Worm (Caenorhabditis elegans): ENCODE measurements around the gene ost-1.

ce11 chrIV:1105104-1105503 lies 2.1 kb upstream of the ost-1 start:
- TF ChIP-seq nfya-1 (tag; optimal IDR thresholded peaks at IDR 0.05; ENCODE audit: borderline replicate concordance, insufficient read depth) = no peak
- no peak for TF ChIP-seq snpc-4 (GFP tag; optimal IDR thresholded peaks at IDR 0.05)
- no peak for TF ChIP-seq snpc-4 (tag; optimal IDR thresholded peaks at IDR 0.05)
- no peak for TF ChIP-seq gei-17 (GFP tag; optimal IDR thresholded peaks at IDR 0.05)
- no peak for TF ChIP-seq hmg-1.2 (GFP tag; IDR thresholded peaks at IDR 0.05)
- no peak for TF ChIP-seq F52B5.7 (tag; optimal IDR thresholded peaks at IDR 0.05)
- no peak for TF ChIP-seq T26A5.8 (tag; optimal IDR thresholded peaks at IDR 0.05)
- TF ChIP-seq pbrm-1 (GFP tag; IDR thresholded peaks at IDR 0.05) = no peak
- no peak for TF ChIP-seq dpff-1 (tag; optimal IDR thresholded peaks at IDR 0.05)
- TF ChIP-seq zfh-2 (GFP tag; conservative IDR thresholded peaks at IDR 0.05) = no peak
- no peak for TF ChIP-seq akir-1 (GFP tag; optimal IDR thresholded peaks at IDR 0.05)
- no peak for TF ChIP-seq unc-62 (GFP tag; optimal IDR thresholded peaks at IDR 0.05)
- TF ChIP-seq lin-35 (GFP tag; optimal IDR thresholded peaks at IDR 0.05) = no peak
- no peak for TF ChIP-seq hrde-1 (tag; optimal IDR thresholded peaks at IDR 0.05; ENCODE audit: borderline replicate concordance)

Data from whole organism, young adult.